Worm (Caenorhabditis elegans) whole organism, mixed stage, embryonic: Measurements from ENCODE around the gene F58A4.6.

Experiments
- elt-3 ChIP-seq: fragments of 150-350 bp; optimal IDR thresholded peaks from 2 replicates; lab custom pipeline; 2014; ENCODE audit warnings: missing biosample characterization, missing genetic modification characterization
- nhr-237 ChIP-seq: fragments of 150-350 bp; optimal IDR thresholded peaks from 2 replicates; lab custom pipeline; 2014; ENCODE audit warnings: missing biosample characterization, missing genetic modification characterization
- nhr-28 ChIP-seq: fragments of 150-350 bp; optimal IDR thresholded peaks from 2 replicates; lab custom pipeline; 2014; ENCODE audit warnings: missing biosample characterization, missing genetic modification characterization
- sem-2 ChIP-seq: fragments of 200-800 bp; sonication (Bioruptor generic); optimal IDR thresholded peaks from 2 replicates; lab custom pipeline; 2018; ENCODE audit warnings: mild to moderate bottlenecking, missing genetic modification characterization, missing compliant biosample characterization
- sptf-1 ChIP-seq: sonication (generic microtip); optimal IDR thresholded peaks from 2 replicates; lab custom pipeline; 2017; ENCODE audit warnings: mild to moderate bottlenecking, missing genetic modification characterization, moderate library complexity, missing compliant biosample characterization
- unc-39 ChIP-seq: fragments of 150-350 bp; optimal IDR thresholded peaks from 2 replicates; lab custom pipeline; 2014; ENCODE audit warnings: missing biosample characterization, missing genetic modification characterization

ce11 chrIII:9662266-9662959, 48.1 kb downstream of the F58A4.6 start:
- no peak for TF ChIP-seq sptf-1 (tag; lab: Kevin White, UChicago)
- no peak for TF ChIP-seq sem-2 (GFP tag; lab: Kevin White, UChicago)
- no peak for TF ChIP-seq nhr-237 (tag; lab: Kevin White, UChicago)
- TF ChIP-seq nhr-28 = no peak
- no peak for TF ChIP-seq unc-39
- TF ChIP-seq elt-3 = no peak
